Worm (Caenorhabditis elegans) whole organism, L1 larva: ENCODE measurements around the gene fbxa-215.

Experiments
- isw-1 ChIP-seq: fragments of 200-800 bp; sonication (Bioruptor generic); IDR thresholded peaks from 2 replicates; pipeline ENCODE4 v1.3.6; 2022; ENCODE audit warnings: missing genetic modification characterization, missing compliant biosample characterization
- pqm-1 ChIP-seq: sonication (generic microtip); optimal IDR thresholded peaks from 3 replicates; lab custom pipeline; 2017; ENCODE audit warnings: missing biosample characterization, missing genetic modification characterization
- tlp-1 ChIP-seq: fragments of 150-350 bp; optimal IDR thresholded peaks from 2 replicates; lab custom pipeline; 2014; ENCODE audit warnings: missing biosample characterization, missing genetic modification characterization

- TF ChIP-seq tlp-1 (tag; lab: Kevin White, UChicago): no peak
- no peak for TF ChIP-seq isw-1 (GFP tag; lab: Robert Waterston, UW)
- no peak for TF ChIP-seq pqm-1 (tag; lab: Kevin White, UChicago)
These were observed 34.8 kb upstream of the fbxa-215 start for ce11 chrIV:13701472-13701871.
